Fruit fly (Drosophila melanogaster): ENCODE measurements around the gene Nhe2.

The Nhe2 gene

DNA sequence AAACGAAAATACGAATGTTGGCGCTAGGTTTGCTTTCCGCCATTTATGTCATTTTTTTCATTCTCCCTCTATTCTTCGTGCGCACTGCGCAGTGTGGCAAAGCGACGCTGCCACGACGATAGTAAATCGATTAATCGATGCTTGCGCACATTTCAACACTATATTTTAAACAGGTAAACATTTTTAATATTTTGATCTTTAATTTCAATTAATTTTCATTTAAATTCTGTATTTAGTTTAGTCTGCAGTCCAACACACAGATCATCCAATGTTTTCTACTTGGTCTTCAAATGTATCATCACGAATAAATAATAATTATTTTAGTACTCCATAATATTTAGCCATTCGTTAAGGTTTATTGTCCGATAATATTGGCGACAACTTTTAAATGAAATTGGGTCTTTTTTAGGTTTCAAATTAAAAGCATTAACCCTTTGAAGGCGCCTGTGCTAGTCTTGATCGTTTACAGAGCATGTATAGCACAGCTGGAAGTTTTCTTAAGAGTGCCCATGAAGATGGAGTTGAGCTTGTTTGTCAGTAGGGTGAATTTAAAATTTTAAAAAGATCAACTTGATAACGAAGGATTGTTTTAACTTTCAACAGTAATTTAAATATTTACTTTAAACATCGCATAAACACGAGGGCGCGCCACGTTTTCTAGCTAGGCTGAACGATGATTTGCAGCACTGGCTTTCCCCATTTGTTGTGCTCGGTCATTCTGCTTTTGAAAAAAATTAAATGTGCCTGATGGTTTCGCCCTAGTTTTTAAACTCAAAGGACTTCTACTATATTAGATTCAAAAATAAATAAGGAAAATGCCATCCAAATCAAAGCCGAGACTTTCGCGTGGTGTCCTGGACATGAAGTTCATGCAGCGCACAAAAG, 52.0 kb downstream of the Nhe2 start, which contains the start of the genes Mpp6 and E2f2 (continued):
- no peak for TF ChIP-seq wdn (GFP tag; IDR thresholded peaks at IDR 0.05)
- peak; percentile 29 for TF ChIP-seq CG30020 (tag; optimal IDR thresholded peaks at IDR 0.05)
- no peak for TF ChIP-seq CG9797 (GFP tag; optimal IDR thresholded peaks at IDR 0.05)
- peak; percentile 64 for TF ChIP-seq CG13624 (GFP tag; optimal IDR thresholded peaks at IDR 0.05)
- TF ChIP-seq Mrtf (GFP tag; IDR thresholded peaks at IDR 0.05) = no peak
- TF ChIP-seq CG11085 (GFP tag; IDR thresholded peaks at IDR 0.05) = peak; percentile 84
- peak; percentile 65 for TF ChIP-seq CG2129 (GFP tag; IDR thresholded peaks at IDR 0.05; ENCODE audit: partially characterized antibody)
- TF ChIP-seq CG15073 (GFP tag; optimal IDR thresholded peaks at IDR 0.05) = no peak
- 0 out of 2 replicates have a peak, but pooled peaks have one; percentile 23 for TF ChIP-seq Atf6 (GFP tag; IDR thresholded peaks at IDR 0.05)
- no peak for TF ChIP-seq crc (GFP tag; optimal IDR thresholded peaks at IDR 0.05)
- no peak for TF ChIP-seq sd (tag; optimal IDR thresholded peaks at IDR 0.05)
- peak; percentile 78 for TF ChIP-seq pzg (GFP tag; optimal IDR thresholded peaks at IDR 0.05)
- TF ChIP-seq CG9932 (GFP tag; IDR thresholded peaks at IDR 0.05) = peak; percentile 91
- no peak for TF ChIP-seq croc (GFP tag; conservative IDR thresholded peaks at IDR 0.05)
- no peak for TF ChIP-seq NK7.1 (GFP tag; optimal IDR thresholded peaks at IDR 0.05)
- TF ChIP-seq CG31388 (GFP tag; optimal IDR thresholded peaks at IDR 0.05) = no peak
- peak; percentile 84 for TF ChIP-seq knrl (GFP tag; IDR thresholded peaks at IDR 0.05; ENCODE audit: partially characterized antibody)
- TF ChIP-seq CG4282 (GFP tag; optimal IDR thresholded peaks at IDR 0.05) = no peak
- TF ChIP-seq CG33557 (GFP tag; optimal IDR thresholded peaks at IDR 0.05) = peak; percentile 3
- peak; percentile 13 for TF ChIP-seq CG2712 (tag; optimal IDR thresholded peaks at IDR 0.05)
- TF ChIP-seq wek (GFP tag; optimal IDR thresholded peaks at IDR 0.05) = no peak
- TF ChIP-seq Usf (GFP tag; optimal IDR thresholded peaks at IDR 0.05) = no peak
- TF ChIP-seq CG11247 (GFP tag; IDR thresholded peaks at IDR 0.05) = peak; percentile 71
- TF ChIP-seq tio (GFP tag; optimal IDR thresholded peaks at IDR 0.05) = peak; percentile 41
- peak; percentile 4 for TF ChIP-seq CG3281 (GFP tag; optimal IDR thresholded peaks at IDR 0.05)
- TF ChIP-seq chm (GFP tag; IDR thresholded peaks at IDR 0.05) = no peak
- TF ChIP-seq vfl (GFP tag; optimal IDR thresholded peaks at IDR 0.05) = peak; percentile 4
- TF ChIP-seq CG12071 (GFP tag; optimal IDR thresholded peaks at IDR 0.05) = no peak
- TF ChIP-seq D19B (GFP tag; optimal IDR thresholded peaks at IDR 0.05) = no peak
- no peak for TF ChIP-seq Chrac-16 (GFP tag; optimal IDR thresholded peaks at IDR 0.05)
- TF ChIP-seq Dad (GFP tag; optimal IDR thresholded peaks at IDR 0.05) = peak; percentile 1
- peak; percentile 1 for TF ChIP-seq Sin3A (optimal IDR thresholded peaks at IDR 0.05)
- TF ChIP-seq Bgb (GFP tag; IDR thresholded peaks at IDR 0.05; ENCODE audit: partially characterized antibody) = peak; percentile 89
- no peak for TF ChIP-seq CkIIα-i1 (GFP tag; IDR thresholded peaks at IDR 0.05)
- no peak for TF ChIP-seq CG5953 (GFP tag; IDR thresholded peaks at IDR 0.05)
- TF ChIP-seq BEAF-32 (GFP tag; optimal IDR thresholded peaks at IDR 0.05) = peak; percentile 86
- peak; percentile 20 for TF ChIP-seq Hr3 (GFP tag; optimal IDR thresholded peaks at IDR 0.05)
- peak; percentile 35 for TF ChIP-seq lbe (GFP tag; optimal IDR thresholded peaks at IDR 0.05)
- no peak for TF ChIP-seq chn (GFP tag; optimal IDR thresholded peaks at IDR 0.05)
- no peak for TF ChIP-seq CG1024 (GFP tag; IDR thresholded peaks at IDR 0.05)
- TF ChIP-seq TFAM (GFP tag; optimal IDR thresholded peaks at IDR 0.05) = no peak
- peak; percentile 63; the same call in 1 of the 2 replicates for TF ChIP-seq vvl (GFP tag; IDR thresholded peaks at IDR 0.05)
- peak; percentile 59 for TF ChIP-seq Sry-δ (GFP tag; optimal IDR thresholded peaks at IDR 0.05)
- peak; percentile 61 for TF ChIP-seq CG2120 (GFP tag; optimal IDR thresholded peaks at IDR 0.05)
- TF ChIP-seq CG13296 (GFP tag; optimal IDR thresholded peaks at IDR 0.05) = peak; percentile 4
- no peak for TF ChIP-seq Nf-YC (tag; optimal IDR thresholded peaks at IDR 0.05)
- no peak for TF ChIP-seq CG10431 (GFP tag; optimal IDR thresholded peaks at IDR 0.05)
- TF ChIP-seq bsh (GFP tag; optimal IDR thresholded peaks at IDR 0.05) = no peak
- no peak for TF ChIP-seq Doc2 (GFP tag; IDR thresholded peaks at IDR 0.05)
- no peak for TF ChIP-seq pb (GFP tag; optimal IDR thresholded peaks at IDR 0.05)

Data from whole organism, embryonic.